Worm (Caenorhabditis elegans) whole organism, late embryonic: Measurements from ENCODE around the gene C14A11.9.
A peak's percentile ranks its signal among the peaks of the same experiment; 100 is the strongest.

Source experiments
- Y22D7AL.16 ChIP-seq: sonication (generic microtip); optimal IDR thresholded peaks from 2 replicates; lab custom pipeline; 2016; ENCODE audit warnings: missing genetic modification characterization, missing compliant biosample characterization
- ama-1 ChIP-seq: fragments of 150-350 bp; optimal IDR thresholded peaks from 2 replicates; lab custom pipeline; 2014
- ceh-18 ChIP-seq: sonication (generic microtip); optimal IDR thresholded peaks from 2 replicates; lab custom pipeline; 2016; ENCODE audit warnings: missing genetic modification characterization, missing compliant biosample characterization
- ceh-19 ChIP-seq: fragments of 200-800 bp; sonication (Bioruptor generic); optimal IDR thresholded peaks from 2 replicates; lab custom pipeline; 2018; ENCODE audit warnings: mild to moderate bottlenecking, missing genetic modification characterization, missing compliant biosample characterization
- ceh-2 ChIP-seq: sonication (generic microtip); optimal IDR thresholded peaks from 2 replicates; lab custom pipeline; 2016; ENCODE audit warnings: missing genotype, missing genetic modification characterization, missing compliant biosample characterization
- ceh-31 ChIP-seq: sonication (generic microtip); optimal IDR thresholded peaks from 2 replicates; lab custom pipeline; 2016; ENCODE audit warnings: missing genetic modification characterization, missing compliant biosample characterization
- ceh-6 ChIP-seq: fragments of 200-800 bp; sonication (Bioruptor generic); optimal IDR thresholded peaks from 2 replicates; lab custom pipeline; 2018; ENCODE audit warnings: mild to moderate bottlenecking, missing genetic modification characterization, missing compliant biosample characterization
- ceh-9 ChIP-seq: sonication (generic microtip); optimal IDR thresholded peaks from 2 replicates; lab custom pipeline; 2016; ENCODE audit warnings: mild to moderate bottlenecking, missing genetic modification characterization, inconsistent platforms, missing compliant biosample characterization
- che-1 ChIP-seq: sonication (generic microtip); optimal IDR thresholded peaks from 2 replicates; lab custom pipeline; 2016; ENCODE audit warnings: mild to moderate bottlenecking, missing genetic modification characterization, missing compliant biosample characterization
- gmeb-2 ChIP-seq: sonication (generic microtip); optimal IDR thresholded peaks from 2 replicates; lab custom pipeline; 2016; ENCODE audit warnings: missing genetic modification characterization, inconsistent platforms, missing compliant biosample characterization
- hlh-13 ChIP-seq: fragments of 200-800 bp; sonication (Bioruptor generic); optimal IDR thresholded peaks from 2 replicates; lab custom pipeline; 2018; ENCODE audit warnings: mild to moderate bottlenecking, missing genetic modification characterization, missing compliant biosample characterization
- hlh-30 ChIP-seq: sonication (generic microtip); optimal IDR thresholded peaks from 2 replicates; lab custom pipeline; 2017; ENCODE audit warnings: antibody characterized with exemption, missing genetic modification characterization, missing compliant biosample characterization; ENCODE audit not compliant: insufficient read depth
- hlh-6 ChIP-seq: sonication (generic microtip); optimal IDR thresholded peaks from 2 replicates; lab custom pipeline; 2016; ENCODE audit warnings: missing genotype, missing genetic modification characterization, missing compliant biosample characterization
- hlh-8 ChIP-seq: sonication (generic microtip); optimal IDR thresholded peaks from 2 replicates; lab custom pipeline; 2016; ENCODE audit warnings: missing genotype, missing genetic modification characterization, missing compliant biosample characterization
- lin-11 ChIP-seq: fragments of 200-800 bp; sonication (Bioruptor generic); optimal IDR thresholded peaks from 2 replicates; lab custom pipeline; 2018; ENCODE audit warnings: mild to moderate bottlenecking, missing genetic modification characterization, missing compliant biosample characterization
- madf-2 ChIP-seq: sonication (generic microtip); optimal IDR thresholded peaks from 2 replicates; lab custom pipeline; 2017; ENCODE audit warnings: missing genetic modification characterization, missing compliant biosample characterization
- mec-3 ChIP-seq: sonication (generic microtip); optimal IDR thresholded peaks from 2 replicates; lab custom pipeline; 2016; ENCODE audit warnings: borderline replicate concordance, missing genetic modification characterization, missing compliant biosample characterization
- pag-3 ChIP-seq: sonication (generic microtip); optimal IDR thresholded peaks from 2 replicates; lab custom pipeline; 2016; ENCODE audit warnings: missing compliant biosample characterization, missing genetic modification characterization, borderline replicate concordance
- pha-2 ChIP-seq: sonication (generic microtip); optimal IDR thresholded peaks from 2 replicates; lab custom pipeline; 2017; ENCODE audit warnings: mild to moderate bottlenecking, missing genetic modification characterization, missing compliant biosample characterization
- sox-2 ChIP-seq: fragments of 200-800 bp; sonication (Bioruptor generic); IDR thresholded peaks from 2 replicates; pipeline ENCODE4 v1.3.6; 2022; ENCODE audit warnings: missing genetic modification reagents, missing genetic modification characterization, missing compliant biosample characterization
- syd-9 ChIP-seq: sonication (generic microtip); optimal IDR thresholded peaks from 2 replicates; lab custom pipeline; 2016; ENCODE audit warnings: mild to moderate bottlenecking, missing genetic modification characterization, moderate library complexity, missing compliant biosample characterization
- unc-42 ChIP-seq: sonication (generic microtip); optimal IDR thresholded peaks from 2 replicates; lab custom pipeline; 2016; ENCODE audit warnings: missing genotype, missing genetic modification characterization, missing compliant biosample characterization
- unc-55 ChIP-seq: sonication (generic microtip); optimal IDR thresholded peaks from 2 replicates; lab custom pipeline; 2017; ENCODE audit warnings: missing biosample characterization, missing genetic modification reagents, missing genetic modification characterization
- unc-86 ChIP-seq: sonication (generic microtip); optimal IDR thresholded peaks from 2 replicates; lab custom pipeline; 2016; ENCODE audit warnings: missing genetic modification characterization, missing compliant biosample characterization

The C14A11.9 gene

ce11 chrX:2777973-2778372 is 31.5 kb downstream of the C14A11.9 start:
- peak; percentile 4 for TF ChIP-seq ceh-31 (tag; lab: Kevin White, UChicago)
- peak; percentile 37 for TF ChIP-seq unc-42
- no peak for TF ChIP-seq ceh-19

- TF ChIP-seq ceh-18 (tag; lab: Kevin White, UChicago) (no peak), hlh-30 (tag; lab: Kevin White, UChicago) (no peak), mec-3 (tag; lab: Kevin White, UChicago) (no peak), pha-2 (tag; lab: Kevin White, UChicago) (no peak), pag-3 (tag; lab: Kevin White, UChicago) (no peak), lin-11 (no peak), ceh-9 (tag; lab: Kevin White, UChicago) (no peak)
- TF ChIP-seq, all 69 proteins: peak for 0
Measured at ce11 chrX:2776955-2777354, 32.5 kb downstream of the C14A11.9 start.

ce11 chrX:2771742-2772141 is 37.7 kb downstream of the C14A11.9 start, which contains the start of gene cgef-1:
cgef-1 (plus strand) TSS chrX:2772042.
- peak; percentile 39 for TF ChIP-seq unc-42
- TF ChIP-seq ceh-2 (tag; lab: Kevin White, UChicago), result no peak
- TF ChIP-seq hlh-8 (tag; lab: Kevin White, UChicago), result no peak
- no peak for TF ChIP-seq ama-1 (lab: Kevin White, UChicago)
- TF ChIP-seq, all 69 proteins: peak for 1

ce11 chrX:2769685-2770084 is 39.8 kb downstream of the C14A11.9 start, which contains the start of gene F55F1.2:
F55F1.2 (minus strand) TSS chrX:2770060.
- TF ChIP-seq unc-42 (peak; percentile 24), unc-86 (no peak), hlh-6 (tag; lab: Kevin White, UChicago) (no peak), ceh-6 (GFP tag; lab: Kevin White, UChicago) (no peak), hlh-13 (GFP tag; lab: Kevin White, UChicago) (no peak)
- TF ChIP-seq, all 69 proteins: peak for 1

ce11 chrX:2764278-2764677 is 45.2 kb downstream of the C14A11.9 start:
- TF ChIP-seq unc-55 (GFP tag; lab: Kevin White, UChicago), result no peak
- TF ChIP-seq unc-42, result peak; percentile 76
- no peak for TF ChIP-seq Y22D7AL.16 (tag; lab: Kevin White, UChicago)

ce11 chrX:2763476-2764268 is 45.8 kb downstream of the C14A11.9 start, which contains the start of gene unc-2:
unc-2 (minus strand) TSS chrX:2763526.
- TF ChIP-seq syd-9 (tag; lab: Kevin White, UChicago), result no peak
- no peak for TF ChIP-seq madf-2 (tag; lab: Kevin White, UChicago)
- no peak for TF ChIP-seq che-1 (tag; lab: Kevin White, UChicago)
- TF ChIP-seq gmeb-2 (tag; lab: Kevin White, UChicago), result no peak
- TF ChIP-seq sox-2 (GFP tag; lab: Robert Waterston, UW), result no peak
- TF ChIP-seq ceh-18 (tag; lab: Kevin White, UChicago), result no peak
